Worm (Caenorhabditis elegans): Measurements from ENCODE around the gene pigw-1.

DNA sequence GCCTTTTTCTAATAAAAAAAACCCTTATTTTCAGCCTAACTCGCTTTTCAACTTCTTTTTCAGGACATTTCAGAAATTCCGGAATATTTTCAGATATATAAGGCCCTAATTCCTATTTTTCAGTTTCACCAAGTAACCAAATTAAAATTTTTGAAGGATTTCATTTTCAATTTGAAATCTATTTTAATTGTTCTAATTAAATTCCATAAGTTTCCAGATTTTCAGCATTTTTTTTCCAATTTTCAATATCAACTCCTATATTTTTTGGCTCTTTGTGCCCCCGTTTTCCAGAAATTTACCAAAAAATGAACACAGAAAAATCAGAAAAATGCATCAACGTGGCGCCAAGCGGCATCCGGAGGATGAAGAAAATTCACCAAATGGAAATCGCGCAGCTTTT, 9.9 kb downstream of the pigw-1 start, which contains the start of gene Y110A2AL.1:
- TF ChIP-seq egl-27 (tag; optimal IDR thresholded peaks at IDR 0.05) (no peak), unc-39 (tag; optimal IDR thresholded peaks at IDR 0.05) (no peak), nhr-77 (tag; optimal IDR thresholded peaks at IDR 0.05) (no peak), tbx-2 (tag; optimal IDR thresholded peaks at IDR 0.05) (no peak), mdl-1 (tag; optimal IDR thresholded peaks at IDR 0.05) (no peak), ama-1 (optimal IDR thresholded peaks at IDR 0.05) (no peak), ZK546.5 (tag; optimal IDR thresholded peaks at IDR 0.05) (no peak), elt-1 (tag; optimal IDR thresholded peaks at IDR 0.05) (no peak), daf-12 (tag; optimal IDR thresholded peaks at IDR 0.05) (no peak), pqm-1 (tag; optimal IDR thresholded peaks at IDR 0.05) (no peak), skn-1 (tag; optimal IDR thresholded peaks at IDR 0.05) (no peak), egl-5 (tag; optimal IDR thresholded peaks at IDR 0.05) (no peak)
